Fruit fly (Drosophila melanogaster): Measurements from ENCODE around the gene CG18754.

CG18754 gene

dm6 chr3R:23723381-23724034 lies 39.7 kb downstream of the CG18754 start:
- TF ChIP-seq cnc (optimal IDR thresholded peaks at IDR 0.05), result no peak
- peak; percentile 99 for TF ChIP-seq cic (GFP tag; optimal IDR thresholded peaks at IDR 0.05)
- TF ChIP-seq CG7045 (GFP tag; optimal IDR thresholded peaks at IDR 0.05), result peak; percentile 80
- peak; percentile 54 for TF ChIP-seq toe (GFP tag; optimal IDR thresholded peaks at IDR 0.05)
- peak; percentile 89 for TF ChIP-seq pad (GFP tag; optimal IDR thresholded peaks at IDR 0.05)
- peak; percentile 72 for TF ChIP-seq CG33017 (tag; optimal IDR thresholded peaks at IDR 0.05)
- TF ChIP-seq tj (GFP tag; optimal IDR thresholded peaks at IDR 0.05), result peak; percentile 88
- TF ChIP-seq CG1620 (GFP tag; optimal IDR thresholded peaks at IDR 0.05), result no peak
- no peak for TF ChIP-seq CG14711 (tag; optimal IDR thresholded peaks at IDR 0.05)
- peak; percentile 94 for TF ChIP-seq ovo (GFP tag; optimal IDR thresholded peaks at IDR 0.05)
- TF ChIP-seq Mnt (GFP tag; optimal IDR thresholded peaks at IDR 0.05), result peak; percentile 91
- TF ChIP-seq CG12768 (GFP tag; optimal IDR thresholded peaks at IDR 0.05), result peak; percentile 55
- TF ChIP-seq CG5204 (GFP tag; optimal IDR thresholded peaks at IDR 0.05), result peak; percentile 11
- TF ChIP-seq Crg-1 (GFP tag; optimal IDR thresholded peaks at IDR 0.05), result peak; percentile 92
- TF ChIP-seq kay (GFP tag; ENCODE audit: borderline replicate concordance), result peak; percentile 98
- peak; percentile 79 for TF ChIP-seq CG11617 (GFP tag; optimal IDR thresholded peaks at IDR 0.05)
- peak; percentile 81 for TF ChIP-seq Clk (GFP tag; optimal IDR thresholded peaks at IDR 0.05)
- TF ChIP-seq CG7101 (tag; optimal IDR thresholded peaks at IDR 0.05), result peak; percentile 77
- TF ChIP-seq bab1 (GFP tag; optimal IDR thresholded peaks at IDR 0.05), result peak; percentile 4
- peak; percentile 65 for TF ChIP-seq Hr96 (GFP tag; optimal IDR thresholded peaks at IDR 0.05)

- TF ChIP-seq bab1 (GFP tag; optimal IDR thresholded peaks at IDR 0.05) (no peak), ovo (GFP tag; optimal IDR thresholded peaks at IDR 0.05) (no peak), CG11617 (GFP tag; optimal IDR thresholded peaks at IDR 0.05) (no peak), CG7101 (tag; optimal IDR thresholded peaks at IDR 0.05) (no peak), CG1620 (GFP tag; optimal IDR thresholded peaks at IDR 0.05) (no peak), Mnt (GFP tag; optimal IDR thresholded peaks at IDR 0.05) (peak; percentile 34), CG7045 (GFP tag; optimal IDR thresholded peaks at IDR 0.05) (no peak), pad (GFP tag; optimal IDR thresholded peaks at IDR 0.05) (no peak), CG33017 (tag; optimal IDR thresholded peaks at IDR 0.05) (peak; percentile 24), CG14711 (tag; optimal IDR thresholded peaks at IDR 0.05) (no peak), kay (GFP tag; ENCODE audit: borderline replicate concordance) (no peak), CG5204 (GFP tag; optimal IDR thresholded peaks at IDR 0.05) (no peak), Hr96 (GFP tag; optimal IDR thresholded peaks at IDR 0.05) (no peak), CG12768 (GFP tag; optimal IDR thresholded peaks at IDR 0.05) (peak; percentile 18), tj (GFP tag; optimal IDR thresholded peaks at IDR 0.05) (no peak), Clk (GFP tag; optimal IDR thresholded peaks at IDR 0.05) (no peak), cnc (optimal IDR thresholded peaks at IDR 0.05) (peak in 1 of 2 experiments; percentile 16), toe (GFP tag; optimal IDR thresholded peaks at IDR 0.05) (no peak), Crg-1 (GFP tag; optimal IDR thresholded peaks at IDR 0.05) (no peak), cic (GFP tag; optimal IDR thresholded peaks at IDR 0.05) (peak; percentile 90)
Measured at dm6 chr3R:23724843-23725506, 41.1 kb downstream of the CG18754 start.

DNA sequence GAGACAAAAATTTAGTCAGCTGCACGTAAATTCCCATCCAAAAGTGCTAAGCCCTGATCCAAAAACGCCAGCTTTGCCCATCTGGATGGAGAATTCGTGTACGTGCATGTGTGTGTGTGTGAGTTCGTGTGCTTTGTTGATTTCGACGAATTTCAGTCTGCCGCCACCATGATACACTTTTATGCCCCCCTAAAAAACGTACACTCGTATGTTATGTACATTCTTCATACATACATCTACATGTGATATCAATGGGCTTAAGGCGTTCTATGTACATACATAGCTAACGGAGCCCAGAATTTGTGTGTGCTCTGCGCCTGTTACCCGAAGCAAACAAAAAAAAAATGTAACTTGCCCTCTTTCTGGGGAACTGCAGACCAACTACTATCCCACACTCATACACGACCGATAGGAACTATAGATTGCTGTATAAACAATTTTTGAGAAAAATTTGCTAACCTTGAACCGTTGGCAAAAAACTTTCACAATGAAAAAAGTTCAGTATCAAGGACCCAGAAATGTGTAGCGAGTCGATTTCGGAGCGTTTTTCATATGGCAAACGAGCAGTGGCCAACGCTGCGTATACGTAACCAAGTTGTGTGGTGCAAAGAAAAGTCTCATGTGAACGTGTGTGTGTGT lies 42.0 kb downstream of the CG18754 start:
- TF ChIP-seq CG12768 (GFP tag; optimal IDR thresholded peaks at IDR 0.05) (peak; percentile 32), Clk (GFP tag; optimal IDR thresholded peaks at IDR 0.05) (no peak)

DNA sequence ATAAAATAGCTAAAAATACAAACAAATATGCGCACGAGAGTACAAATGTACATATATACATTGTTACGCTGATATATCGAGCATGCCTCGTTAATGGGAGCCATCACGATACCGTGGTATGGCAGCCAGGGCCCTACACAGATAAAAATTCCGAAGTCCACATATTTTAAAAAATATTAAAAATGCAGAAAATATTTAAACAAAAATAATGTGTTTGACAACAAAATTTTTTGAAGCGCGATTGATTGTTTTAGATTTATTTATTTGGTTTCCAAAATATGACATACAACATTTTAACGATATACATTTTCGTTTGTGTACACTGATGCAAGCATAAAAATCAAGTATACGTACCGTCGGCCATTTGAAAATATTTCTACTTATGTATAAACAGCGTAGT lies 42.9 kb downstream of the CG18754 start:
- peak; percentile 69 for TF ChIP-seq CG11617 (GFP tag; optimal IDR thresholded peaks at IDR 0.05)
- no peak for TF ChIP-seq cic (GFP tag; optimal IDR thresholded peaks at IDR 0.05)
- no peak for TF ChIP-seq cnc (optimal IDR thresholded peaks at IDR 0.05)
- TF ChIP-seq CG12768 (GFP tag; optimal IDR thresholded peaks at IDR 0.05), result peak; percentile 49
- peak; percentile 66 for TF ChIP-seq CG5204 (GFP tag; optimal IDR thresholded peaks at IDR 0.05)
- TF ChIP-seq bab1 (GFP tag; optimal IDR thresholded peaks at IDR 0.05), result peak; percentile 20
- TF ChIP-seq CG14711 (tag; optimal IDR thresholded peaks at IDR 0.05), result peak; percentile 79
- TF ChIP-seq kay (GFP tag; ENCODE audit: borderline replicate concordance), result peak; percentile 88
- TF ChIP-seq CG1620 (GFP tag; optimal IDR thresholded peaks at IDR 0.05), result no peak
- TF ChIP-seq CG7101 (tag; optimal IDR thresholded peaks at IDR 0.05), result peak; percentile 76
- peak; percentile 13 for TF ChIP-seq tj (GFP tag; optimal IDR thresholded peaks at IDR 0.05)
- TF ChIP-seq toe (GFP tag; optimal IDR thresholded peaks at IDR 0.05), result peak; percentile 67
- no peak for TF ChIP-seq Clk (GFP tag; optimal IDR thresholded peaks at IDR 0.05)
- peak; percentile 25 for TF ChIP-seq Mnt (GFP tag; optimal IDR thresholded peaks at IDR 0.05)
- TF ChIP-seq pad (GFP tag; optimal IDR thresholded peaks at IDR 0.05), result peak; percentile 22
- peak; percentile 4 for TF ChIP-seq Hr96 (GFP tag; optimal IDR thresholded peaks at IDR 0.05)
- peak; percentile 87 for TF ChIP-seq CG33017 (tag; optimal IDR thresholded peaks at IDR 0.05)
- TF ChIP-seq CG7045 (GFP tag; optimal IDR thresholded peaks at IDR 0.05), result peak; percentile 78
- no peak for TF ChIP-seq ovo (GFP tag; optimal IDR thresholded peaks at IDR 0.05)
- TF ChIP-seq Crg-1 (GFP tag; optimal IDR thresholded peaks at IDR 0.05), result no peak

DNA sequence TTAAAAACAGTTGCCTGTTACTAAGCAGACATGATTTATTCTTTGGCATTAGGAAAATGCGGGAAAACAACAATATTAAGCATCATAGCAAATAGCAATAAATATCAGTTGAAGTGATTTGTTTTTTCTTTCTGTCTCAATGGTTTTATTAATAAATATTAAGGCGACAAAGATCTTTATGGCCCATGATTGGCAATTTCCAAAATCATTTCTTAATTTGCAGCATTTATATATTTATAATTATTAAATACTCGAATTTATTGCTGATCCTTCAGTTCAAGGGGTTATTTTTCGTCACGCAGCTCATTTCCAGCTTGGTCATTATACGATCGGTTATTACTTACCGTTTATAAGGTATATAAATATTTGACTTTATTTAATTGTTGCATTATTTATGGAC lies 43.8 kb downstream of the CG18754 start:
- TF ChIP-seq Clk (GFP tag; optimal IDR thresholded peaks at IDR 0.05) (no peak), cic (GFP tag; optimal IDR thresholded peaks at IDR 0.05) (no peak), bab1 (GFP tag; optimal IDR thresholded peaks at IDR 0.05) (no peak), kay (GFP tag; ENCODE audit: borderline replicate concordance) (no peak), tj (GFP tag; optimal IDR thresholded peaks at IDR 0.05) (no peak), cnc (optimal IDR thresholded peaks at IDR 0.05) (no peak), CG7045 (GFP tag; optimal IDR thresholded peaks at IDR 0.05) (no peak), CG11617 (GFP tag; optimal IDR thresholded peaks at IDR 0.05) (no peak), CG1620 (GFP tag; optimal IDR thresholded peaks at IDR 0.05) (no peak), Crg-1 (GFP tag; optimal IDR thresholded peaks at IDR 0.05) (no peak)

All from whole organism, adult.